Worm (Caenorhabditis elegans) whole organism, early embryonic: ENCODE data around the gene Y56A3A.28.

ENCODE experiments used
- B0310.2 ChIP-seq: sonication (generic microtip); optimal IDR thresholded peaks from 2 replicates; lab custom pipeline; 2016; ENCODE audit warnings: mild to moderate bottlenecking, missing genetic modification characterization, missing compliant biosample characterization
- F13C5.2 ChIP-seq: sonication (generic microtip); optimal IDR thresholded peaks from 2 replicates; lab custom pipeline; 2017; ENCODE audit warnings: mild to moderate bottlenecking, missing genetic modification characterization, inconsistent platforms, missing compliant biosample characterization
- aly-1 ChIP-seq: sonication (generic microtip); optimal IDR thresholded peaks from 2 replicates; lab custom pipeline; 2016; ENCODE audit warnings: missing genetic modification characterization, missing compliant biosample characterization
- ama-1 ChIP-seq: fragments of 150-350 bp; optimal IDR thresholded peaks from 2 replicates; lab custom pipeline; 2014
- ceh-13 ChIP-seq: fragments of 200-800 bp; sonication (Bioruptor generic); optimal IDR thresholded peaks from 2 replicates; lab custom pipeline; 2018; ENCODE audit warnings: mild to moderate bottlenecking, missing genetic modification characterization, missing compliant biosample characterization
- ceh-36 ChIP-seq: sonication (generic microtip); optimal IDR thresholded peaks from 2 replicates; lab custom pipeline; 2016; ENCODE audit warnings: missing genetic modification characterization, inconsistent platforms, missing compliant biosample characterization
- ets-7 ChIP-seq: sonication (generic microtip); optimal IDR thresholded peaks from 2 replicates; lab custom pipeline; 2016; ENCODE audit warnings: missing genotype, missing genetic modification characterization, missing compliant biosample characterization
- flt-1 ChIP-seq: fragments of 200-800 bp; sonication (Bioruptor generic); IDR thresholded peaks from 2 replicates; pipeline ENCODE4 v1.3.6; 2022; ENCODE audit warnings: missing genetic modification characterization, missing compliant biosample characterization
- hmbx-1 ChIP-seq: sonication (generic microtip); optimal IDR thresholded peaks from 2 replicates; lab custom pipeline; 2016; ENCODE audit warnings: mild to moderate bottlenecking, missing genetic modification characterization, missing compliant biosample characterization
- hmg-4 ChIP-seq: fragments of 200-800 bp; sonication (Bioruptor generic); optimal IDR thresholded peaks from 2 replicates; lab custom pipeline; 2018; ENCODE audit warnings: mild to moderate bottlenecking, missing genetic modification characterization, missing compliant biosample characterization
- hnd-1 ChIP-seq: sonication (generic microtip); optimal IDR thresholded peaks from 2 replicates; lab custom pipeline; 2016; ENCODE audit warnings: missing genetic modification characterization, missing compliant biosample characterization
- pes-1 ChIP-seq: fragments of 200-800 bp; sonication (Bioruptor generic); IDR thresholded peaks from 2 replicates; pipeline ENCODE4 v1.3.6; 2022; ENCODE audit warnings: missing genetic modification reagents, missing genetic modification characterization, missing compliant biosample characterization
- scrt-1 ChIP-seq: fragments of 200-800 bp; sonication (Bioruptor generic); IDR thresholded peaks from 2 replicates; pipeline ENCODE4 v1.3.6; 2022; ENCODE audit warnings: missing genetic modification characterization, missing compliant biosample characterization
- sea-1 ChIP-seq: fragments of 200-800 bp; sonication (Bioruptor generic); conservative IDR thresholded peaks from 2 replicates; pipeline ENCODE4 v1.3.6; 2022; ENCODE audit warnings: missing genetic modification characterization, missing compliant biosample characterization
- tbx-11 ChIP-seq: fragments of 200-800 bp; sonication (Bioruptor generic); IDR thresholded peaks from 2 replicates; pipeline ENCODE4 v1.3.6; 2022; ENCODE audit warnings: missing genetic modification characterization, missing compliant biosample characterization
- tbx-37 ChIP-seq: fragments of 200-800 bp; sonication (Bioruptor generic); conservative IDR thresholded peaks from 2 replicates; pipeline ENCODE4 v1.3.6; 2022; ENCODE audit warnings: missing genetic modification reagents, missing genetic modification characterization, missing compliant biosample characterization
- tra-4 ChIP-seq: sonication (generic microtip); optimal IDR thresholded peaks from 2 replicates; lab custom pipeline; 2017; ENCODE audit warnings: missing genetic modification characterization, missing compliant biosample characterization

Gene Y56A3A.28

ce11 chrIII:11930899-11931298 is 40.3 kb downstream of the Y56A3A.28 start:
- TF ChIP-seq ceh-36 (no peak), ets-7 (tag; lab: Kevin White, UChicago) (no peak), hmbx-1 (no peak), aly-1 (tag; lab: Kevin White, UChicago) (no peak), hnd-1 (no peak), B0310.2 (tag; lab: Kevin White, UChicago) (no peak), tbx-11 (no peak), hmg-4 (no peak), F13C5.2 (tag; lab: Kevin White, UChicago) (no peak), ama-1 (lab: Kevin White, UChicago) (no peak), scrt-1 (GFP tag; lab: Robert Waterston, UW) (no peak), tra-4 (tag; lab: Kevin White, UChicago) (no peak), sea-1 (GFP tag; lab: Robert Waterston, UW) (no peak), pes-1 (GFP tag; lab: Robert Waterston, UW) (no peak)

- no peak for TF ChIP-seq flt-1 (GFP tag; lab: Robert Waterston, UW)
These were observed 47.6 kb downstream of the Y56A3A.28 start, which contains the start of gene nft-1 for ce11 chrIII:11923586-11923985. nft-1 (plus strand) TSS chrIII:11923886.

DNA sequence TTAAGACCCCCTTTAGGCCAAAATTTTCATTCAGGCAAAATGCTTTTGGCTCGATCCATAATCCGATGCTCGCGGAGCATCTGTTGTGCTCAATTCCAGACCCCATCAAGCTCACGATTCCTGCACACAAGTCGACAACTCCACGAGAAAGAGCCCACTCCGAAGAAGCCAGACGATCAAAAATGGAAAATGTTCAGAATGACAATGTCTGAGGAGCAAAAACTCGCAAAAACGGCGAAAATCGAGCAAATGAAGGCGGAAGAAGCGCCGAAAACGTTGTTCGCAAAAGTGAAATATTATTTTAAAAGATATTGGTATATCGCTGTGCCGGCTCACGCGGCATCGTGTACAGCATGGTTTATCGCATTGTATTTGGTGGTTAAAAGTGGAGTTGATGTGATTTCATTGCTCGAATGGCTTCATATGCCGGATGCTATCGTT is 49.5 kb downstream of the Y56A3A.28 start, which contains the start of gene Y56A3A.22:
TSS of gene Y56A3A.22 (plus strand) at position 35 of the 441 bp plus-strand sequence.
- no peak for TF ChIP-seq ceh-36
- peak; percentile 85 for TF ChIP-seq ama-1 (lab: Kevin White, UChicago)
- no peak for TF ChIP-seq hmbx-1
- no peak for TF ChIP-seq F13C5.2 (tag; lab: Kevin White, UChicago)
- peak; percentile 15 for TF ChIP-seq hmg-4
- TF ChIP-seq ets-7 (tag; lab: Kevin White, UChicago) = no peak
- TF ChIP-seq flt-1 (GFP tag; lab: Robert Waterston, UW) = no peak
- no peak for TF ChIP-seq tra-4 (tag; lab: Kevin White, UChicago)
- no peak for TF ChIP-seq tbx-11
- TF ChIP-seq pes-1 (GFP tag; lab: Robert Waterston, UW) = no peak
- TF ChIP-seq tbx-37 (GFP tag; lab: Robert Waterston, UW) = no peak
- peak; percentile 33 for TF ChIP-seq B0310.2 (tag; lab: Kevin White, UChicago)

ce11 chrIII:11920187-11920785 is 50.9 kb downstream of the Y56A3A.28 start, which contains the start of the genes ccf-1 and trap-4:
ccf-1 (minus strand) TSS chrIII:11920237.
trap-4 (plus strand) TSS chrIII:11920735.
- no peak for TF ChIP-seq aly-1 (tag; lab: Kevin White, UChicago)
- no peak for TF ChIP-seq ama-1 (lab: Kevin White, UChicago)
- TF ChIP-seq ceh-13 (GFP tag; lab: Kevin White, UChicago) = no peak
- TF ChIP-seq hnd-1 = no peak
- TF ChIP-seq pes-1 (GFP tag; lab: Robert Waterston, UW) = no peak
- TF ChIP-seq scrt-1 (GFP tag; lab: Robert Waterston, UW) = no peak
- TF ChIP-seq ets-7 (tag; lab: Kevin White, UChicago) = no peak
- no peak for TF ChIP-seq ceh-36
- TF ChIP-seq flt-1 (GFP tag; lab: Robert Waterston, UW) = no peak
- TF ChIP-seq hmg-4 = no peak
- TF ChIP-seq F13C5.2 (tag; lab: Kevin White, UChicago) = no peak
- TF ChIP-seq sea-1 (GFP tag; lab: Robert Waterston, UW) = no peak
- no peak for TF ChIP-seq tbx-11
- no peak for TF ChIP-seq hmbx-1
- no peak for TF ChIP-seq tra-4 (tag; lab: Kevin White, UChicago)
- no peak for TF ChIP-seq B0310.2 (tag; lab: Kevin White, UChicago)
- no peak for TF ChIP-seq tbx-37 (GFP tag; lab: Robert Waterston, UW)

ce11 chrIII:11918247-11918769 is 52.9 kb downstream of the Y56A3A.28 start, which contains the start of gene znf-593:
znf-593 (minus strand) TSS chrIII:11918719.
- TF ChIP-seq hnd-1 = no peak
- TF ChIP-seq flt-1 (GFP tag; lab: Robert Waterston, UW) = 0 out of 2 replicates have a peak, but pooled peaks have one; percentile 7
- TF ChIP-seq sea-1 (GFP tag; lab: Robert Waterston, UW) = 0 out of 2 replicates have a peak, but pooled peaks have one; percentile 24
- no peak for TF ChIP-seq tbx-11
- TF ChIP-seq ama-1 (lab: Kevin White, UChicago) = peak; percentile 81

ce11 chrIII:11917525-11917924 is 53.6 kb downstream of the Y56A3A.28 start:
- TF ChIP-seq F13C5.2 (tag; lab: Kevin White, UChicago) (no peak), hmbx-1 (no peak), sea-1 (GFP tag; lab: Robert Waterston, UW) (no peak), pes-1 (GFP tag; lab: Robert Waterston, UW) (no peak), B0310.2 (tag; lab: Kevin White, UChicago) (no peak), ets-7 (tag; lab: Kevin White, UChicago) (no peak), flt-1 (GFP tag; lab: Robert Waterston, UW) (no peak), ceh-36 (no peak), tbx-37 (GFP tag; lab: Robert Waterston, UW) (no peak), ama-1 (lab: Kevin White, UChicago) (no peak), scrt-1 (GFP tag; lab: Robert Waterston, UW) (no peak), ceh-13 (GFP tag; lab: Kevin White, UChicago) (no peak), hnd-1 (no peak), hmg-4 (no peak)

- peak; percentile 9 for TF ChIP-seq B0310.2 (tag; lab: Kevin White, UChicago)
- no peak for TF ChIP-seq hnd-1
- TF ChIP-seq F13C5.2 (tag; lab: Kevin White, UChicago) = no peak
- TF ChIP-seq pes-1 (GFP tag; lab: Robert Waterston, UW) = peak; percentile 39; the same call in 1 of the 2 replicates
- TF ChIP-seq hmg-4 = peak; percentile 16
- no peak for TF ChIP-seq ceh-13 (GFP tag; lab: Kevin White, UChicago)
These were observed 54.1 kb downstream of the Y56A3A.28 start for ce11 chrIII:11917090-11917489.
